Fruit fly (Drosophila melanogaster): ENCODE data around the gene Ndfip.

Gene Ndfip

dm6 chr3L:17604891-17605290 lies 49.2 kb downstream of the Ndfip start:
- TF ChIP-seq h (optimal IDR thresholded peaks at IDR 0.05) (no peak), Sin3A (optimal IDR thresholded peaks at IDR 0.05) (no peak), psq (optimal IDR thresholded peaks at IDR 0.05) (no peak), insv (optimal IDR thresholded peaks at IDR 0.05) (no peak), ttk (optimal IDR thresholded peaks at IDR 0.05) (no peak), Myc (optimal IDR thresholded peaks at IDR 0.05) (no peak)

dm6 chr3L:17603528-17604414 lies 50.3 kb downstream of the Ndfip start:
- TF ChIP-seq Sin3A (optimal IDR thresholded peaks at IDR 0.05) (no peak), h (optimal IDR thresholded peaks at IDR 0.05) (no peak), Myc (optimal IDR thresholded peaks at IDR 0.05) (no peak), ttk (optimal IDR thresholded peaks at IDR 0.05) (no peak), insv (optimal IDR thresholded peaks at IDR 0.05) (no peak), psq (optimal IDR thresholded peaks at IDR 0.05) (no peak)

All from Kc167 (cell line).